Worm (Caenorhabditis elegans) whole organism, young adult: ENCODE results near the gene fbxa-42.

ENCODE experiments used
- C06A6.2 ChIP-seq: fragments of 200-800 bp; sonication (Bioruptor generic); conservative IDR thresholded peaks from 2 replicates; pipeline ENCODE4 v1.3.6; 2022; ENCODE audit warnings: missing genetic modification characterization, missing compliant biosample characterization
- F10E7.11 ChIP-seq: sonication (generic microtip); optimal IDR thresholded peaks from 2 replicates; lab custom pipeline; 2017; ENCODE audit warnings: mild to moderate bottlenecking, missing genetic modification characterization, moderate library complexity, missing compliant biosample characterization
- F22D6.2 ChIP-seq: sonication (generic microtip); optimal IDR thresholded peaks from 2 replicates; lab custom pipeline; 2016; ENCODE audit warnings: mild to moderate bottlenecking, missing genetic modification characterization, missing compliant biosample characterization
- F49E8.2 ChIP-seq: sonication (generic microtip); optimal IDR thresholded peaks from 3 replicates; lab custom pipeline; 2017; ENCODE audit warnings: missing genetic modification characterization, mild to moderate bottlenecking, missing compliant biosample characterization, antibody characterized with exemption, moderate library complexity; ENCODE audit not compliant: insufficient read depth
- F55B11.4 ChIP-seq: sonication (generic microtip); optimal IDR thresholded peaks from 2 replicates; lab custom pipeline; 2016; ENCODE audit warnings: missing compliant biosample characterization, missing genetic modification characterization, borderline replicate concordance; ENCODE audit not compliant: insufficient read depth
- T07F8.4 ChIP-seq: sonication (generic microtip); optimal IDR thresholded peaks from 2 replicates; lab custom pipeline; 2016; ENCODE audit warnings: mild to moderate bottlenecking, missing genetic modification characterization, moderate library complexity, missing compliant biosample characterization
- Y79H2A.3 ChIP-seq: fragments of 200-800 bp; sonication (Bioruptor generic); conservative IDR thresholded peaks from 2 replicates; pipeline ENCODE4 v1.3.6; 2022; ENCODE audit warnings: missing genetic modification reagents, missing genetic modification characterization, missing compliant biosample characterization
- aptf-2 ChIP-seq: fragments of 200-800 bp; sonication (Bioruptor generic); conservative IDR thresholded peaks from 2 replicates; pipeline ENCODE4 v1.3.6; 2022; ENCODE audit warnings: missing genetic modification reagents, missing genetic modification characterization, missing compliant biosample characterization
- athp-1 ChIP-seq: sonication (generic microtip); optimal IDR thresholded peaks from 2 replicates; lab custom pipeline; 2017; ENCODE audit warnings: mild to moderate bottlenecking, missing genetic modification characterization, missing compliant biosample characterization
- attf-3 ChIP-seq: fragments of 200-800 bp; sonication (Bioruptor generic); conservative IDR thresholded peaks from 2 replicates; pipeline ENCODE4 v1.3.6; 2022; ENCODE audit warnings: missing genetic modification reagents, missing genetic modification characterization, missing compliant biosample characterization
- attf-6 ChIP-seq: fragments of 200-800 bp; sonication (Bioruptor generic); IDR thresholded peaks from 2 replicates; pipeline ENCODE4 v1.3.6; 2022; ENCODE audit warnings: missing genetic modification reagents, missing genetic modification characterization, missing compliant biosample characterization
- bed-1 ChIP-seq: fragments of 200-800 bp; sonication (Bioruptor generic); IDR thresholded peaks from 2 replicates; pipeline ENCODE4 v1.3.6; 2022; ENCODE audit warnings: missing genetic modification reagents, missing genetic modification characterization, missing compliant biosample characterization
- bed-2 ChIP-seq: fragments of 200-800 bp; sonication (Bioruptor generic); IDR thresholded peaks from 2 replicates; pipeline ENCODE4 v1.3.6; 2022; ENCODE audit warnings: missing genetic modification reagents, missing genetic modification characterization, missing compliant biosample characterization
- dox-1 ChIP-seq: fragments of 200-800 bp; sonication (Bioruptor generic); IDR thresholded peaks from 2 replicates; pipeline ENCODE4 v1.3.6; 2022; ENCODE audit warnings: missing genetic modification reagents, missing genetic modification characterization, missing compliant biosample characterization
- dpl-1 ChIP-seq: fragments of 150-350 bp; optimal IDR thresholded peaks from 2 replicates; lab custom pipeline; 2014; ENCODE audit warnings: missing biosample characterization, missing genetic modification reagents, missing genetic modification characterization
- efl-1 ChIP-seq: fragments of 150-350 bp; optimal IDR thresholded peaks from 2 replicates; lab custom pipeline; 2014; ENCODE audit warnings: missing biosample characterization, missing genetic modification reagents, missing genetic modification characterization
- egl-44 ChIP-seq: fragments of 200-800 bp; sonication (Bioruptor generic); IDR thresholded peaks from 2 replicates; pipeline ENCODE4 v1.3.6; 2022; ENCODE audit warnings: missing genetic modification reagents, missing genetic modification characterization, missing compliant biosample characterization
- fkh-3 ChIP-seq: sonication (generic microtip); optimal IDR thresholded peaks from 2 replicates; lab custom pipeline; 2016; ENCODE audit warnings: mild to moderate bottlenecking, missing genetic modification characterization, missing compliant biosample characterization
- hmg-20 ChIP-seq: fragments of 200-800 bp; sonication (Bioruptor generic); IDR thresholded peaks from 2 replicates; pipeline ENCODE4 v1.3.6; 2022; ENCODE audit warnings: missing genetic modification reagents, missing genetic modification characterization, missing compliant biosample characterization
- let-607 ChIP-seq, 2 experiments: fragments of 200-800 bp in 1 of 2; sonication (Bioruptor generic) in 1 of 2; sonication (generic microtip) in 1 of 2; optimal IDR thresholded peaks; 2 replicates each; lab custom pipeline; 2016 to 2018; ENCODE audit warnings: mild to moderate bottlenecking in 2 of 2, missing compliant biosample characterization in 2 of 2, missing genetic modification characterization in 2 of 2, moderate library complexity in 2 of 2, missing genotype in 1 of 2
- lin-35 ChIP-seq, 3 experiments: fragments of 150-350 bp in 2 of 3; sonication (generic microtip) in 1 of 3; optimal IDR thresholded peaks; 2 replicates each; lab custom pipeline; 2014 to 2018; ENCODE audit warnings: missing biosample characterization in 3 of 3, missing genetic modification characterization in 3 of 3, missing genetic modification reagents in 3 of 3
- madf-10 ChIP-seq: sonication (generic microtip); optimal IDR thresholded peaks from 2 replicates; lab custom pipeline; 2016; ENCODE audit warnings: mild to moderate bottlenecking, missing genetic modification characterization, missing compliant biosample characterization
- madf-8 ChIP-seq: fragments of 200-800 bp; sonication (Bioruptor generic); conservative IDR thresholded peaks from 2 replicates; pipeline ENCODE4 v1.3.6; 2022; ENCODE audit warnings: missing genetic modification reagents, missing genetic modification characterization, missing compliant biosample characterization
- mel-28 ChIP-seq: sonication (generic microtip); optimal IDR thresholded peaks from 2 replicates; lab custom pipeline; 2016; ENCODE audit warnings: borderline replicate concordance, mild to moderate bottlenecking, missing genetic modification characterization, missing compliant biosample characterization
- mes-4 ChIP-seq: sonication (generic microtip); optimal IDR thresholded peaks from 2 replicates; lab custom pipeline; 2016; ENCODE audit warnings: missing genotype, missing genetic modification characterization, missing compliant biosample characterization
- nfyb-1 ChIP-seq: fragments of 200-800 bp; sonication (Bioruptor generic); IDR thresholded peaks from 2 replicates; pipeline ENCODE4 v1.3.6; 2022; ENCODE audit warnings: missing genetic modification reagents, missing genetic modification characterization, missing compliant biosample characterization
- nhr-120 ChIP-seq: fragments of 200-800 bp; sonication (Bioruptor generic); IDR thresholded peaks from 2 replicates; pipeline ENCODE4 v1.3.6; 2022; ENCODE audit warnings: missing genetic modification characterization, missing compliant biosample characterization
- rec-8 ChIP-seq, 2 experiments: sonication (generic microtip); optimal IDR thresholded peaks; 2 replicates each; lab custom pipeline; 2016; ENCODE audit warnings: mild to moderate bottlenecking in 2 of 2, missing genetic modification characterization in 2 of 2, missing genetic modification reagents in 2 of 2, missing genotype in 2 of 2, missing biosample characterization in 1 of 2, missing compliant biosample characterization in 1 of 2, moderate library complexity in 1 of 2
- snpc-3.4 ChIP-seq: sonication (generic microtip); optimal IDR thresholded peaks from 2 replicates; lab custom pipeline; 2017; ENCODE audit warnings: missing genetic modification characterization, mild to moderate bottlenecking, missing compliant biosample characterization, antibody characterized with exemption, moderate library complexity, missing genotype, missing genetic modification reagents
- snpc-4 ChIP-seq, 5 experiments: fragments of 150-350 bp in 1 of 5; sonication (generic microtip) in 4 of 5; optimal IDR thresholded peaks; 2 replicates each; lab custom pipeline; 2014 to 2018; ENCODE audit warnings: missing genetic modification characterization in 5 of 5, missing biosample characterization in 3 of 5, antibody characterized with exemption in 2 of 5, mild to moderate bottlenecking in 2 of 5, missing compliant biosample characterization in 2 of 5, missing genotype in 2 of 5, moderate library complexity in 2 of 5, missing genetic modification reagents in 1 of 5
- unc-130 ChIP-seq: sonication (generic microtip); optimal IDR thresholded peaks from 2 replicates; lab custom pipeline; 2016; ENCODE audit warnings: missing genetic modification reagents, missing genetic modification characterization, missing compliant biosample characterization
- ztf-18 ChIP-seq: sonication (generic microtip); optimal IDR thresholded peaks from 2 replicates; lab custom pipeline; 2016; ENCODE audit warnings: missing genotype, mild to moderate bottlenecking, missing genetic modification characterization, missing compliant biosample characterization
- ztf-3 ChIP-seq: fragments of 200-800 bp; sonication (Bioruptor generic); optimal IDR thresholded peaks from 2 replicates; lab custom pipeline; 2018; ENCODE audit warnings: mild to moderate bottlenecking, missing genetic modification characterization, missing compliant biosample characterization

Gene fbxa-42

DNA sequence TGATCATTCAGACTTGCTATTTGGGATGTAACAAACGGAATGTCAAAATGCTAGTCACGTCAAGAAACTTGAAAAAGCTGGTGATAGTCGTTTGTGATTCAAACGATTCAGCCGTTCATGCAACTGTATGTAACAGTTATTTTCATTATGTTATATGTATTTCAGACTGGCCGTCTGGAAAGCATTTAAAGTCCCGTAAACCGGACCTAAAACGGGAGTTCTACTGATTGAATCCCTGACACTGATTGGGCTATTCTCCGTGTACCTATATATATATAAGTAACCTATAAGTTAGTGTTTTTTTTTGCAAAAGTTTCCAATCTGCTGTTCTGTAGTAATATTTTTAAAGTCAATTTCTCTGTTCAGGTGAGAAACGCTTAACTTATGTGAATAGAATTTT is 17.6 kb downstream of the fbxa-42 start (continued):
- TF ChIP-seq snpc-3.4 (tag; lab: Kevin White, UChicago) (no peak), attf-3 (GFP tag; lab: Robert Waterston, UW) (no peak), fkh-3 (tag; lab: Kevin White, UChicago) (no peak)

DNA sequence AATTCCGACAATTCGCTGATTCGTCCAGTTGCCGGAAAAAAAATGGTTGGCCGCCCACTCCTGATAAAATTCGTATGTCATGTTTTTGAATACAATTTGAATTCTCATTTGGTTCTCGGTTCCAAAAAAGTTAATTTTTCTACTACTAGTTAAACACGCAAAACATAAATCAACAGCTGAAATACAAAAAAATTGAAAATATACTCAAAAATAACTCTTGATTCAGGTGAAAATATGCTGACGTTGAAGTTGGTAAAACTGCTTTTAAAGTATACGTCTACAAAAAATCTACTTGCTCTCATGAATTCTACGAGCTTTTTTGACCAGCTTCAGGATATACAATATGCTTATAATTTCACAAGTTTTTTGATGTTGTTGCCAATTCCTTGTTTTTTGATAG is 20.8 kb downstream of the fbxa-42 start, which contains the start of gene srz-56:
Gene srz-56 (plus strand): TSS at position 301 of the 400 bp plus-strand sequence.
- TF ChIP-seq mel-28 (tag; lab: Kevin White, UChicago) (no peak), ztf-3 (no peak), rec-8 (tag; optimal IDR thresholded peaks at IDR 0.05; lab: Kevin White, UChicago) (no peak), mes-4 (no peak), bed-2 (no peak), madf-10 (no peak), aptf-2 (GFP tag; lab: Robert Waterston, UW) (no peak), hmg-20 (GFP tag; lab: Robert Waterston, UW) (no peak), unc-130 (GFP tag; lab: Kevin White, UChicago) (no peak), T07F8.4 (no peak), F49E8.2 (no peak), snpc-3.4 (tag; lab: Kevin White, UChicago) (no peak), dpl-1 (GFP tag; lab: Kevin White, UChicago) (no peak), snpc-4 (GFP tag; optimal IDR thresholded peaks at IDR 0.05; lab: Kevin White, UChicago) (no peak), snpc-4 (tag; optimal IDR thresholded peaks at IDR 0.05; lab: Kevin White, UChicago) (no peak), nfyb-1 (no peak), efl-1 (no peak), madf-8 (GFP tag; lab: Robert Waterston, UW) (no peak), ztf-18 (no peak)

DNA sequence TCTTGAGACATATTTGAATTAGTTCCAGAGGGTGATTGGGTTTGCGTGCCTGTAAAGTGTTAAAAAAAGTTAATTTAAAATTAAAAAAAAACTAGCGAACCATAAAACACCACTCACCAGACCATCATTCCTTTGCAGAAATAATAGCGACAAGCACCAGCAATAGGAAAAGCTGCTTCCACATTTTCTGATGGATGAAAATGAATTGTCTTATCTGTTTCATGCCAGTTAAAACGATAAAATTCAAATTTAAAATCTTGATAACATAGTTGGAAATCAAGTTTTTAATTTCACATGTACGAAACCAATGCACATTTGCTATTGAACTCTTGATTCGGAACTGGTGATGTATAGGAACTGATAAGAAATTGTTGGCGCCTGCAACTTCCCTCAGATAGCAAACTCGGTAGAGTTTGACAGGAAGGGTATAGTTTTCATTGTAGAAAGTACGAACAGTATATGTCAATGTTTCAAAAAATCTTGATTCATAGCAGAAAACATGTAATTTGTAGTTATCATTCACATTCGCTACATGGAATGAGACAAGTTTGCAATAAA is 21.6 kb downstream of the fbxa-42 start, which contains the start of gene C39B5.10:
Gene C39B5.10 (minus strand): TSS at position 51 of the 558 bp plus-strand sequence.
- TF ChIP-seq attf-6 (GFP tag; lab: Robert Waterston, UW): no peak
- TF ChIP-seq C06A6.2 (GFP tag; lab: Robert Waterston, UW): no peak
- TF ChIP-seq lin-35 (GFP tag; optimal IDR thresholded peaks at IDR 0.05; lab: Kevin White, UChicago): no peak
- TF ChIP-seq bed-1 (GFP tag; lab: Robert Waterston, UW): no peak
- no peak for TF ChIP-seq fkh-3 (tag; lab: Kevin White, UChicago)
- TF ChIP-seq egl-44: no peak
- TF ChIP-seq F10E7.11 (tag; lab: Kevin White, UChicago): no peak
- no peak for TF ChIP-seq Y79H2A.3
- no peak for TF ChIP-seq F55B11.4
- no peak for TF ChIP-seq nfyb-1
- TF ChIP-seq let-607 (tag; optimal IDR thresholded peaks at IDR 0.05; lab: Kevin White, UChicago): no peak
- TF ChIP-seq nhr-120: no peak
- no peak for TF ChIP-seq F22D6.2
- no peak for TF ChIP-seq athp-1 (tag; lab: Kevin White, UChicago)
- TF ChIP-seq dox-1: no peak
